Worm (Caenorhabditis elegans): Measurements from ENCODE around the gene Y62E10A.3.

- TF ChIP-seq unc-62 (GFP tag; optimal IDR thresholded peaks at IDR 0.05): no peak
- TF ChIP-seq blmp-1 (tag; optimal IDR thresholded peaks at IDR 0.05): no peak
- TF ChIP-seq lin-13 (GFP tag; optimal IDR thresholded peaks at IDR 0.05): no peak
- no peak for TF ChIP-seq sox-4 (tag; optimal IDR thresholded peaks at IDR 0.05)
- TF ChIP-seq elt-2 (tag; optimal IDR thresholded peaks at IDR 0.05): no peak
Measured at ce11 chrIV:13398728-13399127, 38.7 kb upstream of the Y62E10A.3 start, which contains the start of gene Y62E10A.13.
